Fruit fly (Drosophila melanogaster) whole organism, embryonic: ENCODE measurements around the gene enc.

ENCODE experiments used
- Antp ChIP-seq: fragments of 200-800 bp; sonication (Bioruptor generic); optimal IDR thresholded peaks from 3 replicates; lab custom pipeline; 2016; ENCODE audit warnings: missing biosample characterization, missing genetic modification characterization
- B-H2 ChIP-seq: fragments of 200-800 bp; sonication (Bioruptor generic); optimal IDR thresholded peaks from 2 replicates; lab custom pipeline; 2018; ENCODE audit warnings: missing biosample characterization, mild to moderate bottlenecking, missing genetic modification characterization
- BEAF-32 ChIP-seq: fragments of 200-800 bp; sonication (Bioruptor generic); optimal IDR thresholded peaks from 3 replicates; lab custom pipeline; 2017; ENCODE audit warnings: missing biosample characterization, missing genetic modification characterization, mild to moderate bottlenecking, moderate library complexity, missing genetic modification reagents
- CG10462 ChIP-seq: fragments of 200-800 bp; sonication (Bioruptor generic); optimal IDR thresholded peaks from 2 replicates; lab custom pipeline; 2016; ENCODE audit warnings: missing biosample characterization, missing genetic modification characterization
- CG11085 ChIP-seq: fragments of 200-800 bp; sonication (Bioruptor generic); IDR thresholded peaks from 2 replicates; pipeline ENCODE4 v1.3.6; 2022; ENCODE audit warnings: missing biosample characterization, missing genetic modification characterization
- CG11504 ChIP-seq: fragments of 200-800 bp; sonication (Bioruptor generic); optimal IDR thresholded peaks from 3 replicates; lab custom pipeline; 2019; ENCODE audit warnings: missing biosample characterization, mild to moderate bottlenecking, missing genetic modification characterization, moderate library complexity
- CG11723 ChIP-seq: fragments of 200-800 bp; sonication (Bioruptor generic); optimal IDR thresholded peaks from 2 replicates; lab custom pipeline; 2017; ENCODE audit warnings: missing biosample characterization, mild to moderate bottlenecking, missing genetic modification characterization
- CG13775 ChIP-seq: fragments of 200-800 bp; sonication (Bioruptor generic); optimal IDR thresholded peaks from 3 replicates; lab custom pipeline; 2017; ENCODE audit warnings: missing biosample characterization, mild to moderate bottlenecking, missing genetic modification characterization
- CG14050 ChIP-seq: fragments of 200-800 bp; sonication (Bioruptor generic); IDR thresholded peaks from 3 replicates; pipeline ENCODE4 v1.3.6; 2022; ENCODE audit warnings: missing biosample characterization, missing genetic modification characterization
- CG15073 ChIP-seq: fragments of 200-800 bp; sonication (Bioruptor generic); optimal IDR thresholded peaks from 2 replicates; lab custom pipeline; 2016; ENCODE audit warnings: missing biosample characterization, missing genetic modification characterization
- CG1529 ChIP-seq: fragments of 200-800 bp; sonication (Bioruptor generic); optimal IDR thresholded peaks from 3 replicates; lab custom pipeline; 2018; ENCODE audit warnings: missing biosample characterization, missing genetic modification characterization
- CG18476 ChIP-seq: fragments of 200-800 bp; sonication (Bioruptor generic); optimal IDR thresholded peaks from 2 replicates; lab custom pipeline; 2016; ENCODE audit warnings: missing biosample characterization, mild to moderate bottlenecking, missing genetic modification characterization
- CG2116 ChIP-seq: fragments of 200-800 bp; sonication (Bioruptor generic); optimal IDR thresholded peaks from 3 replicates; lab custom pipeline; 2018; ENCODE audit warnings: missing biosample characterization, mild to moderate bottlenecking, missing genetic modification characterization
- CG2712 ChIP-seq: fragments of 200-800 bp; optimal IDR thresholded peaks from 3 replicates; lab custom pipeline; 2019; ENCODE audit warnings: missing biosample characterization, mild to moderate bottlenecking, missing genetic modification characterization, moderate library complexity
- CG31388 ChIP-seq: fragments of 200-800 bp; sonication (Bioruptor generic); optimal IDR thresholded peaks from 2 replicates; lab custom pipeline; 2016; ENCODE audit warnings: missing biosample characterization, missing genetic modification characterization
- CG3847 ChIP-seq: fragments of 200-800 bp; sonication (Bioruptor generic); IDR thresholded peaks from 2 replicates; pipeline ENCODE4 v1.3.6; 2022; ENCODE audit warnings: missing biosample characterization, missing genetic modification characterization
- CG4282 ChIP-seq: fragments of 200-800 bp; sonication (Bioruptor generic); optimal IDR thresholded peaks from 2 replicates; lab custom pipeline; 2016; ENCODE audit warnings: missing biosample characterization, missing genetic modification characterization
- CG43689 ChIP-seq: fragments of 200-800 bp; sonication (Bioruptor generic); IDR thresholded peaks from 2 replicates; pipeline ENCODE4 v1.3.6; 2022; ENCODE audit warnings: missing biosample characterization, missing genetic modification characterization
- CG4617 ChIP-seq: fragments of 200-800 bp; sonication (Bioruptor generic); optimal IDR thresholded peaks from 3 replicates; lab custom pipeline; 2016; ENCODE audit warnings: missing biosample characterization, missing genetic modification characterization, borderline replicate concordance
- CG6175 ChIP-seq: fragments of 200-800 bp; sonication (Bioruptor generic); IDR thresholded peaks from 3 replicates; pipeline ENCODE4 v1.3.6; 2022; ENCODE audit warnings: missing biosample characterization, missing genetic modification characterization
- CG6272 ChIP-seq: fragments of 200-800 bp; sonication (Bioruptor generic); IDR thresholded peaks from 2 replicates; pipeline ENCODE4 v1.3.6; 2022; ENCODE audit warnings: missing biosample characterization, missing genetic modification characterization
- CG7745 ChIP-seq: fragments of 200-800 bp; sonication (Bioruptor generic); optimal IDR thresholded peaks from 2 replicates; lab custom pipeline; 2018; ENCODE audit warnings: missing biosample characterization, mild to moderate bottlenecking, missing genetic modification characterization, moderate library complexity
- CG9876 ChIP-seq: fragments of 200-800 bp; sonication (Bioruptor generic); optimal IDR thresholded peaks from 2 replicates; lab custom pipeline; 2016; ENCODE audit warnings: missing biosample characterization, missing genetic modification characterization
- Deaf1 ChIP-seq: fragments of 200-800 bp; optimal IDR thresholded peaks from 3 replicates; lab custom pipeline; 2019; ENCODE audit warnings: missing biosample characterization, mild to moderate bottlenecking, missing genetic modification characterization, moderate library complexity
- Elba2 ChIP-seq: fragments of 200-800 bp; sonication (Bioruptor generic); optimal IDR thresholded peaks from 3 replicates; lab custom pipeline; 2016; ENCODE audit warnings: missing biosample characterization, missing genetic modification characterization
- Ets65A ChIP-seq: fragments of 200-800 bp; sonication (Bioruptor generic); peaks from one replicate; lab custom pipeline; 2016; ENCODE audit warnings: missing biosample characterization, missing genetic modification characterization
- HLH3B ChIP-seq: fragments of 200-800 bp; sonication (Bioruptor generic); IDR thresholded peaks from 2 replicates; pipeline ENCODE4 v1.3.6; 2022; ENCODE audit warnings: missing biosample characterization, missing genetic modification characterization
- Kr ChIP-seq: fragments of 200-800 bp; sonication (Bioruptor generic); optimal IDR thresholded peaks from 2 replicates; lab custom pipeline; 2017; ENCODE audit warnings: missing biosample characterization, mild to moderate bottlenecking, missing genetic modification characterization
- Lhr ChIP-seq: fragments of 200-800 bp; sonication (Bioruptor generic); optimal IDR thresholded peaks from 3 replicates; lab custom pipeline; 2017; ENCODE audit warnings: mild to moderate bottlenecking, missing biosample characterization, missing genetic modification reagents, missing genetic modification characterization
- MBD-R2 ChIP-seq: fragments of 200-800 bp; sonication (Bioruptor generic); IDR thresholded peaks from 2 replicates; pipeline ENCODE4 v1.3.6; 2022; ENCODE audit warnings: missing biosample characterization, missing genetic modification characterization
- Mad ChIP-seq: fragments of 200-800 bp; sonication (Bioruptor generic); optimal IDR thresholded peaks from 2 replicates; lab custom pipeline; 2016; ENCODE audit warnings: missing biosample characterization, missing genetic modification characterization
- Max ChIP-seq: fragments of 200-800 bp; sonication (Bioruptor generic); optimal IDR thresholded peaks from 2 replicates; lab custom pipeline; 2016; ENCODE audit warnings: missing biosample characterization, mild to moderate bottlenecking, missing genetic modification characterization
- NC2β ChIP-seq: fragments of 200-800 bp; sonication (Bioruptor generic); optimal IDR thresholded peaks from 2 replicates; lab custom pipeline; 2016; ENCODE audit warnings: missing biosample characterization, missing genetic modification characterization
- NK7.1 ChIP-seq: fragments of 200-800 bp; sonication (Bioruptor generic); optimal IDR thresholded peaks from 3 replicates; lab custom pipeline; 2016; ENCODE audit warnings: missing biosample characterization, missing genetic modification characterization
- NfI ChIP-seq: fragments of 200-800 bp; sonication (Bioruptor generic); optimal IDR thresholded peaks from 3 replicates; lab custom pipeline; 2018; ENCODE audit warnings: missing biosample characterization, mild to moderate bottlenecking, missing genetic modification characterization, moderate library complexity
- Oaz ChIP-seq: fragments of 200-800 bp; sonication (Bioruptor generic); IDR thresholded peaks from 2 replicates; pipeline ENCODE4 v1.3.6; 2022; ENCODE audit warnings: missing biosample characterization, missing genetic modification characterization
- Opbp ChIP-seq: fragments of 200-800 bp; sonication (Bioruptor generic); IDR thresholded peaks from 3 replicates; pipeline ENCODE4 v1.3.6; 2022; ENCODE audit warnings: missing biosample characterization, missing genetic modification characterization; ENCODE audit not compliant: partially characterized antibody
- PHDP ChIP-seq: fragments of 200-800 bp; sonication (Bioruptor generic); optimal IDR thresholded peaks from 3 replicates; lab custom pipeline; 2018; ENCODE audit warnings: missing biosample characterization, mild to moderate bottlenecking, missing genetic modification characterization, moderate library complexity
- Rfx ChIP-seq: fragments of 200-800 bp; sonication (Bioruptor generic); IDR thresholded peaks from 2 replicates; pipeline ENCODE4 v1.3.6; 2022; ENCODE audit warnings: missing biosample characterization, missing genetic modification characterization
- dm ChIP-seq: fragments of 200-800 bp; sonication (Bioruptor generic); optimal IDR thresholded peaks from 3 replicates; lab custom pipeline; 2016; ENCODE audit warnings: missing biosample characterization, missing genetic modification characterization
- dmrt11E ChIP-seq: fragments of 200-800 bp; sonication (Bioruptor generic); optimal IDR thresholded peaks from 3 replicates; lab custom pipeline; 2018; ENCODE audit warnings: missing biosample characterization, mild to moderate bottlenecking, missing genetic modification characterization, moderate library complexity
- gro ChIP-seq: fragments of 200-800 bp; sonication (Bioruptor generic); optimal IDR thresholded peaks from 2 replicates; lab custom pipeline; 2016; ENCODE audit warnings: missing biosample characterization, missing genetic modification characterization
- gsb ChIP-seq: fragments of 200-800 bp; sonication (Bioruptor generic); IDR thresholded peaks from 2 replicates; pipeline ENCODE4 v1.3.6; 2022; ENCODE audit warnings: missing biosample characterization, missing genetic modification characterization
- hb ChIP-seq: fragments of 200-800 bp; sonication (Bioruptor generic); IDR thresholded peaks from 3 replicates; pipeline ENCODE4 v1.3.6; 2022; ENCODE audit warnings: missing biosample characterization, missing genetic modification characterization; ENCODE audit not compliant: partially characterized antibody
- jigr1 ChIP-seq: fragments of 200-800 bp; sonication (Bioruptor generic); IDR thresholded peaks from 3 replicates; pipeline ENCODE4 v1.3.6; 2022; ENCODE audit warnings: missing biosample characterization, missing genetic modification characterization
- kah ChIP-seq: fragments of 200-800 bp; sonication (Bioruptor generic); optimal IDR thresholded peaks from 2 replicates; lab custom pipeline; 2018; ENCODE audit warnings: missing biosample characterization, mild to moderate bottlenecking, missing genetic modification characterization
- mirr ChIP-seq: fragments of 200-800 bp; sonication (Bioruptor generic); optimal IDR thresholded peaks from 3 replicates; lab custom pipeline; 2018; ENCODE audit warnings: missing biosample characterization, mild to moderate bottlenecking, missing genetic modification characterization
- otp ChIP-seq: fragments of 200-800 bp; sonication (Bioruptor generic); IDR thresholded peaks from 3 replicates; pipeline ENCODE4, ENCODE4 v1.3.6; 2022; ENCODE audit warnings: missing biosample characterization, missing genetic modification characterization
- run ChIP-seq: fragments of 200-800 bp; sonication (Bioruptor generic); optimal IDR thresholded peaks from 3 replicates; lab custom pipeline; 2018; ENCODE audit warnings: missing biosample characterization, mild to moderate bottlenecking, missing genetic modification characterization
- sim ChIP-seq: fragments of 200-800 bp; sonication (Bioruptor generic); IDR thresholded peaks from 2 replicates; pipeline ENCODE4 v1.3.6; 2022; ENCODE audit warnings: missing biosample characterization, missing genetic modification characterization
- sna ChIP-seq: fragments of 200-800 bp; sonication (Bioruptor generic); IDR thresholded peaks from 2 replicates; pipeline ENCODE4 v1.3.6; 2022; ENCODE audit warnings: missing biosample characterization, missing genetic modification characterization; ENCODE audit not compliant: partially characterized antibody
- tna ChIP-seq: fragments of 200-800 bp; sonication (Bioruptor generic); IDR thresholded peaks from 2 replicates; pipeline ENCODE4 v1.3.6; 2022; ENCODE audit warnings: missing biosample characterization, missing genetic modification characterization; ENCODE audit not compliant: partially characterized antibody

enc gene

dm6 chr3L:3809943-3810342 is 8.5 kb upstream of the enc start, which contains the start of gene CG32262 (continued):
- TF ChIP-seq CG7745 = no peak
- TF ChIP-seq HLH3B (GFP tag; lab: Robert Waterston, UW) = no peak
- TF ChIP-seq CG6272 (GFP tag; lab: Robert Waterston, UW) = no peak
- TF ChIP-seq Mad (GFP tag; lab: Kevin White, UChicago) = no peak
- no peak for TF ChIP-seq Lhr
- TF ChIP-seq CG9876 (GFP tag; lab: Kevin White, UChicago) = no peak
- TF ChIP-seq hb (GFP tag; lab: Robert Waterston, UW) = peak; percentile 51; the same call in 1 of the 3 replicates
- no peak for TF ChIP-seq Antp (GFP tag; lab: Kevin White, UChicago)
- peak; percentile 31 for TF ChIP-seq Rfx (GFP tag; lab: Robert Waterston, UW)
- TF ChIP-seq gro = no peak
- TF ChIP-seq NK7.1 (GFP tag; lab: Kevin White, UChicago) = no peak
- TF ChIP-seq Oaz = no peak
- TF ChIP-seq mirr (GFP tag; lab: Kevin White, UChicago) = peak; percentile 5
- TF ChIP-seq Elba2 (GFP tag; lab: Kevin White, UChicago) = no peak
- TF ChIP-seq kah (GFP tag; lab: Kevin White, UChicago) = no peak
- no peak for TF ChIP-seq dm (GFP tag; lab: Kevin White, UChicago)
- TF ChIP-seq NC2β (GFP tag; lab: Kevin White, UChicago) = no peak
- no peak for TF ChIP-seq Max (GFP tag; lab: Kevin White, UChicago)
- no peak for TF ChIP-seq CG3847 (GFP tag; lab: Robert Waterston, UW)
- TF ChIP-seq tna (GFP tag; lab: Robert Waterston, UW) = peak; percentile 72
- no peak for TF ChIP-seq CG10462 (GFP tag; lab: Kevin White, UChicago)
- TF ChIP-seq otp = no peak
- TF ChIP-seq CG2712 = no peak
- no peak for TF ChIP-seq CG11504 (tag; lab: Kevin White, UChicago)
- TF ChIP-seq Ets65A = no peak
- TF ChIP-seq CG4617 (GFP tag; lab: Kevin White, UChicago) = peak; percentile 45
- TF ChIP-seq run (tag; lab: Kevin White, UChicago) = no peak
- TF ChIP-seq sim (GFP tag; lab: Robert Waterston, UW) = no peak
- TF ChIP-seq CG14050 (GFP tag; lab: Robert Waterston, UW) = no peak
- TF ChIP-seq CG1529 (GFP tag; lab: Kevin White, UChicago) = no peak
- TF ChIP-seq Deaf1 = peak; percentile 58
- no peak for TF ChIP-seq CG31388
- no peak for TF ChIP-seq Kr (GFP tag; lab: Kevin White, UChicago)
- no peak for TF ChIP-seq CG13775
- no peak for TF ChIP-seq CG18476 (GFP tag; lab: Kevin White, UChicago)
- TF ChIP-seq Opbp = peak; percentile 54; the same call in 2 of the 3 replicates
- no peak for TF ChIP-seq jigr1
- no peak for TF ChIP-seq CG43689 (GFP tag; lab: Robert Waterston, UW)
- no peak for TF ChIP-seq CG11085 (GFP tag; lab: Robert Waterston, UW)
- TF ChIP-seq gsb (GFP tag; lab: Robert Waterston, UW) = no peak
- no peak for TF ChIP-seq dmrt11E (tag; lab: Kevin White, UChicago)
- peak; percentile 47 for TF ChIP-seq CG2116 (GFP tag; lab: Kevin White, UChicago)
- peak; percentile 59 for TF ChIP-seq BEAF-32 (GFP tag; lab: Kevin White, UChicago)
- TF ChIP-seq B-H2 (GFP tag; lab: Kevin White, UChicago) = peak; percentile 13
- TF ChIP-seq sna (GFP tag; lab: Robert Waterston, UW) = peak; percentile 71
- TF ChIP-seq CG11723 = no peak
- peak; percentile 84 for TF ChIP-seq MBD-R2
- TF ChIP-seq CG6175 (GFP tag; lab: Robert Waterston, UW) = no peak
- TF ChIP-seq CG4282 = no peak
- no peak for TF ChIP-seq CG15073 (GFP tag; lab: Kevin White, UChicago)
- TF ChIP-seq PHDP (tag; lab: Kevin White, UChicago) = no peak
- TF ChIP-seq NfI (GFP tag; lab: Kevin White, UChicago) = peak; percentile 12
